Fruit fly (Drosophila melanogaster) whole organism, embryonic: ENCODE measurements around the gene Mst36Fb.
A peak's percentile ranks its signal among the peaks of the same experiment; 100 is the strongest.

Experiments used
- Antp ChIP-seq: fragments of 200-800 bp; sonication (Bioruptor generic); optimal IDR thresholded peaks from 3 replicates; lab custom pipeline; 2016; ENCODE audit warnings: missing biosample characterization, missing genetic modification characterization
- BEAF-32 ChIP-seq: fragments of 200-800 bp; sonication (Bioruptor generic); optimal IDR thresholded peaks from 3 replicates; lab custom pipeline; 2017; ENCODE audit warnings: missing biosample characterization, missing genetic modification characterization, mild to moderate bottlenecking, moderate library complexity, missing genetic modification reagents
- Bgb ChIP-seq: fragments of 200-800 bp; sonication (Bioruptor generic); IDR thresholded peaks from 2 replicates; pipeline ENCODE4 v1.3.6; 2022; ENCODE audit warnings: missing biosample characterization, missing genetic modification characterization; ENCODE audit not compliant: partially characterized antibody
- CG14014 ChIP-seq: fragments of 200-800 bp; sonication (Bioruptor generic); IDR thresholded peaks from 2 replicates; pipeline ENCODE4 v1.3.6; 2022; ENCODE audit warnings: missing biosample characterization, missing genetic modification characterization
- CG15269 ChIP-seq: fragments of 200-800 bp; sonication (Bioruptor generic); optimal IDR thresholded peaks from 2 replicates; lab custom pipeline; 2018; ENCODE audit warnings: missing biosample characterization, mild to moderate bottlenecking, missing genetic modification characterization, moderate library complexity
- CG1529 ChIP-seq: fragments of 200-800 bp; sonication (Bioruptor generic); optimal IDR thresholded peaks from 3 replicates; lab custom pipeline; 2018; ENCODE audit warnings: missing biosample characterization, missing genetic modification characterization
- CG16815 ChIP-seq: fragments of 200-800 bp; sonication (Bioruptor generic); optimal IDR thresholded peaks from 3 replicates; lab custom pipeline; 2017; ENCODE audit warnings: missing biosample characterization, mild to moderate bottlenecking, missing genetic modification characterization
- CG17802 ChIP-seq: fragments of 200-800 bp; sonication (Bioruptor generic); optimal IDR thresholded peaks from 2 replicates; lab custom pipeline; 2018; ENCODE audit warnings: missing biosample characterization, mild to moderate bottlenecking, missing genetic modification characterization, moderate library complexity
- CG18011 ChIP-seq: fragments of 200-800 bp; sonication (Bioruptor generic); optimal IDR thresholded peaks from 2 replicates; lab custom pipeline; 2017; ENCODE audit warnings: missing biosample characterization, missing genetic modification characterization, mild to moderate bottlenecking, moderate library complexity, missing genotype
- CG31441 ChIP-seq: fragments of 200-800 bp; sonication (Bioruptor generic); IDR thresholded peaks from 2 replicates; pipeline ENCODE4 v1.3.6; 2022; ENCODE audit warnings: missing biosample characterization, missing genetic modification characterization
- CG34376 ChIP-seq: fragments of 200-800 bp; sonication (Bioruptor generic); optimal IDR thresholded peaks from 2 replicates; lab custom pipeline; 2018; ENCODE audit warnings: missing biosample characterization, mild to moderate bottlenecking, missing genetic modification characterization
- CG3995 ChIP-seq: fragments of 200-800 bp; sonication (Bioruptor generic); optimal IDR thresholded peaks from 3 replicates; lab custom pipeline; 2016; ENCODE audit warnings: missing biosample characterization, missing genetic modification characterization
- CG4617 ChIP-seq: fragments of 200-800 bp; sonication (Bioruptor generic); optimal IDR thresholded peaks from 3 replicates; lab custom pipeline; 2016; ENCODE audit warnings: missing biosample characterization, missing genetic modification characterization, borderline replicate concordance
- CG4707 ChIP-seq: fragments of 200-800 bp; sonication (Bioruptor generic); optimal IDR thresholded peaks from 2 replicates; lab custom pipeline; 2018; ENCODE audit warnings: missing biosample characterization, mild to moderate bottlenecking, missing genetic modification characterization, moderate library complexity
- CG6254 ChIP-seq: fragments of 200-800 bp; sonication (Bioruptor generic); optimal IDR thresholded peaks from 3 replicates; lab custom pipeline; 2017; ENCODE audit warnings: mild to moderate bottlenecking, missing biosample characterization, missing genetic modification reagents, missing genetic modification characterization
- CG6654 ChIP-seq: fragments of 200-800 bp; sonication (Bioruptor generic); optimal IDR thresholded peaks from 2 replicates; lab custom pipeline; 2017; ENCODE audit warnings: missing biosample characterization, mild to moderate bottlenecking, missing genetic modification characterization
- CG6689 ChIP-seq: fragments of 200-800 bp; sonication (Bioruptor generic); IDR thresholded peaks from 2 replicates; pipeline ENCODE4 v1.3.6; 2022; ENCODE audit warnings: missing biosample characterization, missing genetic modification characterization
- CG7357 ChIP-seq: fragments of 200-800 bp; sonication (Bioruptor generic); IDR thresholded peaks from 3 replicates; pipeline ENCODE4 v1.3.6; 2022; ENCODE audit warnings: missing biosample characterization, missing genetic modification characterization
- CG7839 ChIP-seq: fragments of 200-800 bp; sonication (Bioruptor generic); optimal IDR thresholded peaks from 3 replicates; lab custom pipeline; 2018; ENCODE audit warnings: missing biosample characterization, mild to moderate bottlenecking, missing genetic modification characterization, moderate library complexity
- CG8765 ChIP-seq: fragments of 200-800 bp; sonication (Bioruptor generic); IDR thresholded peaks from 2 replicates; pipeline ENCODE4 v1.3.6; 2022; ENCODE audit warnings: missing biosample characterization, missing genetic modification characterization
- Dad ChIP-seq: fragments of 200-800 bp; sonication (Bioruptor generic); optimal IDR thresholded peaks from 3 replicates; lab custom pipeline; 2016; ENCODE audit warnings: missing biosample characterization, missing genetic modification characterization
- Dbx ChIP-seq: fragments of 200-800 bp; sonication (Bioruptor generic); IDR thresholded peaks from 3 replicates; pipeline ENCODE4 v1.3.6; 2022; ENCODE audit warnings: missing biosample characterization, missing genetic modification characterization
- Dek ChIP-seq: fragments of 200-800 bp; sonication (Bioruptor generic); optimal IDR thresholded peaks from 3 replicates; lab custom pipeline; 2019; ENCODE audit warnings: missing biosample characterization, mild to moderate bottlenecking, missing genetic modification characterization, moderate library complexity
- Dref ChIP-seq: fragments of 200-800 bp; sonication (Bioruptor generic); IDR thresholded peaks from 2 replicates; pipeline ENCODE4 v1.3.6; 2022; ENCODE audit warnings: missing biosample characterization, missing genetic modification characterization
- Drgx ChIP-seq: fragments of 200-800 bp; sonication (Bioruptor generic); IDR thresholded peaks from 2 replicates; pipeline ENCODE4 v1.3.6; 2022; ENCODE audit warnings: missing biosample characterization, missing genetic modification characterization
- E2f2 ChIP-seq: fragments of 200-800 bp; sonication (Bioruptor generic); IDR thresholded peaks from 2 replicates; pipeline ENCODE4 v1.3.6; 2022; ENCODE audit warnings: missing biosample characterization, missing genetic modification characterization
- Fer2 ChIP-seq: fragments of 200-800 bp; sonication (Bioruptor generic); optimal IDR thresholded peaks from 2 replicates; lab custom pipeline; 2018; ENCODE audit warnings: missing biosample characterization, mild to moderate bottlenecking, missing genetic modification characterization, moderate library complexity
- HLH54F ChIP-seq: fragments of 200-800 bp; sonication (Bioruptor generic); optimal IDR thresholded peaks from 3 replicates; lab custom pipeline; 2016; ENCODE audit warnings: missing biosample characterization, missing genetic modification characterization
- Max ChIP-seq: fragments of 200-800 bp; sonication (Bioruptor generic); optimal IDR thresholded peaks from 2 replicates; lab custom pipeline; 2016; ENCODE audit warnings: missing biosample characterization, mild to moderate bottlenecking, missing genetic modification characterization
- Meics ChIP-seq: fragments of 200-800 bp; sonication (Bioruptor generic); optimal IDR thresholded peaks from 2 replicates; lab custom pipeline; 2017; ENCODE audit warnings: missing biosample characterization, mild to moderate bottlenecking, missing genetic modification characterization
- Mrtf ChIP-seq: fragments of 200-800 bp; sonication (Bioruptor generic); IDR thresholded peaks from 3 replicates; pipeline ENCODE4 v1.3.6; 2022; ENCODE audit warnings: missing biosample characterization, missing genetic modification characterization
- Nf-YA ChIP-seq: fragments of 200-800 bp; sonication (Bioruptor generic); IDR thresholded peaks from 2 replicates; pipeline ENCODE4 v1.3.6; 2022; ENCODE audit warnings: missing biosample characterization, missing genetic modification characterization
- Sin3A ChIP-seq: fragments of >200 bp; optimal IDR thresholded peaks from 2 replicates; lab custom pipeline; 2018
- ato ChIP-seq: fragments of 200-800 bp; sonication (Bioruptor generic); IDR thresholded peaks from 2 replicates; pipeline ENCODE4 v1.3.6; 2022; ENCODE audit warnings: missing biosample characterization, missing genetic modification characterization; ENCODE audit not compliant: partially characterized antibody
- crc ChIP-seq: fragments of 200-800 bp; sonication (Bioruptor generic); optimal IDR thresholded peaks from 2 replicates; lab custom pipeline; 2016; ENCODE audit warnings: missing biosample characterization, missing genetic modification characterization
- danr ChIP-seq: fragments of 200-800 bp; sonication (Bioruptor generic); IDR thresholded peaks from 2 replicates; pipeline ENCODE4 v1.3.6; 2022; ENCODE audit warnings: missing biosample characterization, missing genetic modification characterization
- dpn ChIP-seq, 2 experiments: fragments of 200-800 bp; sonication (Bioruptor generic); optimal IDR thresholded peaks; 3 replicates each; lab custom pipeline; 2016; ENCODE audit warnings: missing biosample characterization in 2 of 2, missing genetic modification characterization in 2 of 2
- dysf ChIP-seq: fragments of 200-800 bp; sonication (Bioruptor generic); IDR thresholded peaks from 3 replicates; pipeline ENCODE4 v1.3.6; 2022; ENCODE audit warnings: missing biosample characterization, missing genetic modification characterization
- emc ChIP-seq: fragments of 200-800 bp; sonication (Bioruptor generic); optimal IDR thresholded peaks from 2 replicates; lab custom pipeline; 2016; ENCODE audit warnings: missing biosample characterization, missing genetic modification characterization
- exex ChIP-seq: fragments of 200-800 bp; sonication (Bioruptor generic); optimal IDR thresholded peaks from 4 replicates; lab custom pipeline; 2018; ENCODE audit warnings: missing biosample characterization, mild to moderate bottlenecking, missing genetic modification characterization, moderate library complexity
- fd102C ChIP-seq: fragments of 200-800 bp; sonication (Bioruptor generic); optimal IDR thresholded peaks from 2 replicates; lab custom pipeline; 2018; ENCODE audit warnings: missing biosample characterization, mild to moderate bottlenecking, missing genetic modification characterization, moderate library complexity
- fru ChIP-seq: fragments of >200 bp; optimal IDR thresholded peaks from 2 replicates; lab custom pipeline; 2017
- knrl ChIP-seq: fragments of 200-800 bp; sonication (Bioruptor generic); IDR thresholded peaks from 3 replicates; pipeline ENCODE4 v1.3.6; 2022; ENCODE audit warnings: missing biosample characterization, missing genetic modification characterization; ENCODE audit not compliant: partially characterized antibody
- odd ChIP-seq: fragments of 200-800 bp; sonication (Bioruptor generic); optimal IDR thresholded peaks from 2 replicates; lab custom pipeline; 2017; ENCODE audit warnings: missing biosample characterization, mild to moderate bottlenecking, missing genetic modification characterization
- pum ChIP-seq: fragments of 200-800 bp; sonication (Bioruptor generic); optimal IDR thresholded peaks from 2 replicates; lab custom pipeline; 2016; ENCODE audit warnings: missing biosample characterization, missing genetic modification characterization
- scrt ChIP-seq: fragments of 200-800 bp; sonication (Bioruptor generic); optimal IDR thresholded peaks from 2 replicates; lab custom pipeline; 2018; ENCODE audit warnings: missing biosample characterization, mild to moderate bottlenecking, missing genetic modification characterization, moderate library complexity
- seq ChIP-seq: fragments of 200-800 bp; sonication (Bioruptor generic); IDR thresholded peaks from 2 replicates; pipeline ENCODE4 v1.3.6; 2022; ENCODE audit warnings: missing biosample characterization, missing genetic modification characterization
- trem ChIP-seq: fragments of 200-800 bp; optimal IDR thresholded peaks from 3 replicates; lab custom pipeline; 2019; ENCODE audit warnings: missing biosample characterization, mild to moderate bottlenecking, missing genetic modification characterization, moderate library complexity
- tup ChIP-seq: fragments of 200-800 bp; sonication (Bioruptor generic); optimal IDR thresholded peaks from 2 replicates; lab custom pipeline; 2016; ENCODE audit warnings: missing biosample characterization, mild to moderate bottlenecking, missing genetic modification characterization, moderate library complexity
- tx ChIP-seq: fragments of 200-800 bp; sonication (Bioruptor generic); optimal IDR thresholded peaks from 2 replicates; lab custom pipeline; 2016; ENCODE audit warnings: missing biosample characterization, missing genetic modification characterization
- zfh2 ChIP-seq: fragments of 200-800 bp; sonication (Bioruptor generic); optimal IDR thresholded peaks from 2 replicates; lab custom pipeline; 2016; ENCODE audit warnings: missing biosample characterization, missing genetic modification characterization

The Mst36Fb gene

DNA sequence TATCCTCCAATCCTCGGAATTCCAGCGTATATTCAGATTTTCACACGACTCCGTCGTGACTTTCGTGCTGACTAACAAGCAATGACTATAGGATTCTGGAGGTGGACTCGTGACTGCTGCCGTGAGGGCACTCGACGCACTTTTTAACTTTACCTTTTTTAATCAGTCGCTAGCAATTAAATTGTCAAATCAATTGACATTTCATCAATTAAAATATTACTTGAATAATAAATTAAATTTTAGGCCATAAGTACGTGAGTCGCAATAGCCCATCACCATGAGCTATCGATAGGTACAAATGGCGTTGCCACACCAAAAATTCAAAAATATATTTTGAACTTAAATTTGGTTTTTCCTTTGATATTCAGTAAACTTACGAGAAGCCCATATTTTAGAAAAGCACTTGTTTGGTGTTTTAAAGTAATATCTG, 30.7 kb upstream of the Mst36Fb start, which contains the start of gene Jwa (continued):
- TF ChIP-seq HLH54F (GFP tag; lab: Kevin White, UChicago) (peak; percentile 96), CG3995 (GFP tag; lab: Kevin White, UChicago) (peak; percentile 67), Nf-YA (peak; percentile 67), CG7357 (GFP tag; lab: Robert Waterston, UW) (peak; percentile 81), CG6689 (GFP tag; lab: Robert Waterston, UW) (peak; percentile 90), BEAF-32 (GFP tag; lab: Kevin White, UChicago) (peak; percentile 98), CG6654 (peak; percentile 37), knrl (GFP tag; lab: Robert Waterston, UW) (peak; percentile 100), Dbx (peak; percentile 95), CG6254 (peak; percentile 28), E2f2 (GFP tag; lab: Robert Waterston, UW) (peak; percentile 89), Mrtf (peak; percentile 84), scrt (GFP tag; lab: Kevin White, UChicago) (peak; percentile 57), fd102C (GFP tag; lab: Kevin White, UChicago) (peak; percentile 61), odd (peak; percentile 57), dysf (GFP tag; lab: Robert Waterston, UW) (peak; percentile 88), emc (GFP tag; lab: Kevin White, UChicago) (peak; percentile 62), CG31441 (peak; percentile 75), CG14014 (peak; percentile 89), Sin3A (lab: Kevin White, UChicago) (peak; percentile 51), Fer2 (peak; percentile 70), CG4707 (GFP tag; lab: Kevin White, UChicago) (peak; percentile 42), Dad (peak; percentile 76), pum (GFP tag; lab: Kevin White, UChicago) (peak; percentile 96), Meics (GFP tag; lab: Kevin White, UChicago) (peak; percentile 80), seq (GFP tag; lab: Robert Waterston, UW) (peak; percentile 83), Bgb (peak; percentile 98), CG18011 (GFP tag; lab: Kevin White, UChicago) (peak; percentile 90), trem (peak; percentile 79), CG4617 (GFP tag; lab: Kevin White, UChicago) (peak; percentile 97), dpn (GFP tag; optimal IDR thresholded peaks at IDR 0.05; lab: Kevin White, UChicago) (peak; percentile 89 to 98), danr (GFP tag; lab: Robert Waterston, UW) (peak; percentile 92), ato (GFP tag; lab: Robert Waterston, UW) (peak; percentile 85), CG7839 (tag; lab: Kevin White, UChicago) (peak; percentile 89), exex (tag; lab: Kevin White, UChicago) (no peak), zfh2 (GFP tag; lab: Kevin White, UChicago) (peak; percentile 97), CG1529 (peak; percentile 90), CG34376 (GFP tag; lab: Kevin White, UChicago) (peak; percentile 87), CG8765 (GFP tag; lab: Robert Waterston, UW) (peak; percentile 92)

dm6 chr2L:18702721-18703488, 28.0 kb upstream of the Mst36Fb start, which contains the start of the genes CG10376 and CG10343:
Gene CG10376, minus strand, starts transcription at chr2L:18703105.
Gene CG10343, plus strand, starts transcription at chr2L:18703473.
- TF ChIP-seq CG17802 (tag; lab: Kevin White, UChicago) = peak; percentile 95
- peak; percentile 91 for TF ChIP-seq CG16815 (GFP tag; lab: Kevin White, UChicago)
- peak; percentile 27 for TF ChIP-seq tx
- no peak for TF ChIP-seq crc (GFP tag; lab: Kevin White, UChicago)
- TF ChIP-seq CG15269 (tag; lab: Kevin White, UChicago) = peak; percentile 92
- TF ChIP-seq Max = peak; percentile 77
- TF ChIP-seq tup = peak; percentile 25
- TF ChIP-seq Antp (GFP tag; lab: Kevin White, UChicago) = peak; percentile 52
- no peak for TF ChIP-seq fru
- peak; percentile 26; the same call in 1 of the 2 replicates for TF ChIP-seq danr (GFP tag; lab: Robert Waterston, UW)
- peak; percentile 92 for TF ChIP-seq Dek (tag; lab: Kevin White, UChicago)
- peak; percentile 76; the same call in 1 of the 2 replicates for TF ChIP-seq Drgx (GFP tag; lab: Robert Waterston, UW)
- peak; percentile 56 for TF ChIP-seq Dref (GFP tag; lab: Robert Waterston, UW)
